Fruit fly (Drosophila melanogaster) whole organism, embryonic: ENCODE measurements around the gene CG31823.
A peak's percentile ranks its signal among the peaks of the same experiment; 100 is the strongest.

Experiments
- Abd-B ChIP-seq: fragments of 200-800 bp; sonication (Bioruptor generic); optimal IDR thresholded peaks from 2 replicates; lab custom pipeline; 2018; ENCODE audit warnings: missing biosample characterization, mild to moderate bottlenecking, missing genetic modification characterization, moderate library complexity
- Antp ChIP-seq: fragments of 200-800 bp; sonication (Bioruptor generic); optimal IDR thresholded peaks from 3 replicates; lab custom pipeline; 2016; ENCODE audit warnings: missing biosample characterization, missing genetic modification characterization
- CG11398 ChIP-seq: fragments of 200-800 bp; sonication (Bioruptor generic); optimal IDR thresholded peaks from 2 replicates; lab custom pipeline; 2016; ENCODE audit warnings: missing biosample characterization, missing genetic modification characterization
- CG12071 ChIP-seq: fragments of 200-800 bp; sonication (Bioruptor generic); optimal IDR thresholded peaks from 3 replicates; lab custom pipeline; 2018; ENCODE audit warnings: missing biosample characterization, mild to moderate bottlenecking, missing genetic modification characterization
- CG1233 ChIP-seq: fragments of 200-800 bp; sonication (Bioruptor generic); optimal IDR thresholded peaks from 4 replicates; lab custom pipeline; 2018; ENCODE audit warnings: missing biosample characterization, mild to moderate bottlenecking, missing genetic modification characterization
- CG12391 ChIP-seq: fragments of 200-800 bp; sonication (Bioruptor generic); optimal IDR thresholded peaks from 3 replicates; lab custom pipeline; 2018; ENCODE audit warnings: missing biosample characterization, mild to moderate bottlenecking, missing genetic modification characterization, moderate library complexity
- CG13296 ChIP-seq: fragments of 200-800 bp; sonication (Bioruptor generic); optimal IDR thresholded peaks from 3 replicates; lab custom pipeline; 2018; ENCODE audit warnings: missing biosample characterization, mild to moderate bottlenecking, missing genetic modification characterization
- CG1603 ChIP-seq: fragments of 200-800 bp; sonication (Bioruptor generic); optimal IDR thresholded peaks from 2 replicates; lab custom pipeline; 2019; ENCODE audit warnings: missing biosample characterization, mild to moderate bottlenecking, missing genetic modification characterization, moderate library complexity
- CG16815 ChIP-seq: fragments of 200-800 bp; sonication (Bioruptor generic); optimal IDR thresholded peaks from 3 replicates; lab custom pipeline; 2017; ENCODE audit warnings: missing biosample characterization, mild to moderate bottlenecking, missing genetic modification characterization
- CG16863 ChIP-seq: fragments of 200-800 bp; sonication (Bioruptor generic); optimal IDR thresholded peaks from 3 replicates; lab custom pipeline; 2016; ENCODE audit warnings: missing biosample characterization, missing genetic modification characterization
- CG17385 ChIP-seq: fragments of 200-800 bp; sonication (Bioruptor generic); optimal IDR thresholded peaks from 3 replicates; lab custom pipeline; 2018; ENCODE audit warnings: missing biosample characterization, mild to moderate bottlenecking, missing genetic modification characterization
- CG17912 ChIP-seq: fragments of 200-800 bp; sonication (Bioruptor generic); optimal IDR thresholded peaks from 2 replicates; lab custom pipeline; 2018; ENCODE audit warnings: missing biosample characterization, mild to moderate bottlenecking, missing genetic modification characterization
- CG18599 ChIP-seq: fragments of 200-800 bp; sonication (Bioruptor generic); optimal IDR thresholded peaks from 3 replicates; lab custom pipeline; 2017; ENCODE audit warnings: missing biosample characterization, missing genetic modification characterization, mild to moderate bottlenecking, moderate library complexity, missing genetic modification reagents
- CG30431 ChIP-seq: fragments of 200-800 bp; sonication (Bioruptor generic); optimal IDR thresholded peaks from 2 replicates; lab custom pipeline; 2017; ENCODE audit warnings: missing biosample characterization, missing genetic modification characterization
- CG33557 ChIP-seq: fragments of 200-800 bp; sonication (Bioruptor generic); optimal IDR thresholded peaks from 2 replicates; lab custom pipeline; 2019; ENCODE audit warnings: missing biosample characterization, mild to moderate bottlenecking, missing genetic modification characterization, moderate library complexity
- CG3407 ChIP-seq: fragments of 200-800 bp; sonication (Bioruptor generic); optimal IDR thresholded peaks from 2 replicates; lab custom pipeline; 2018; ENCODE audit warnings: missing biosample characterization, mild to moderate bottlenecking, missing genetic modification characterization
- CG3847 ChIP-seq: fragments of 200-800 bp; sonication (Bioruptor generic); IDR thresholded peaks from 2 replicates; pipeline ENCODE4 v1.3.6; 2022; ENCODE audit warnings: missing biosample characterization, missing genetic modification characterization
- CG4730 ChIP-seq: fragments of 200-800 bp; sonication (Bioruptor generic); IDR thresholded peaks from 2 replicates; pipeline ENCODE4 v1.3.6; 2022; ENCODE audit warnings: missing biosample characterization, missing genetic modification characterization
- CG6813 ChIP-seq: fragments of 200-800 bp; sonication (Bioruptor generic); optimal IDR thresholded peaks from 2 replicates; lab custom pipeline; 2017; ENCODE audit warnings: missing biosample characterization, missing genetic modification characterization, mild to moderate bottlenecking, moderate library complexity, missing genetic modification reagents
- CG9215 ChIP-seq: fragments of 200-800 bp; sonication (Bioruptor generic); IDR thresholded peaks from 2 replicates; pipeline ENCODE4 v1.3.6; 2022; ENCODE audit warnings: missing biosample characterization, missing genetic modification characterization
- CG9932 ChIP-seq: fragments of 200-800 bp; sonication (Bioruptor generic); IDR thresholded peaks from 2 replicates; pipeline ENCODE4 v1.3.6; 2022; ENCODE audit warnings: missing biosample characterization, missing genetic modification characterization
- CHES-1-like ChIP-seq: fragments of 200-800 bp; sonication (Bioruptor generic); optimal IDR thresholded peaks from 2 replicates; lab custom pipeline; 2016; ENCODE audit warnings: missing biosample characterization, missing genetic modification characterization
- Chrac-16 ChIP-seq: fragments of 200-800 bp; sonication (Bioruptor generic); optimal IDR thresholded peaks from 3 replicates; lab custom pipeline; 2016; ENCODE audit warnings: missing biosample characterization, missing genetic modification characterization
- Deaf1 ChIP-seq: fragments of 200-800 bp; optimal IDR thresholded peaks from 3 replicates; lab custom pipeline; 2019; ENCODE audit warnings: missing biosample characterization, mild to moderate bottlenecking, missing genetic modification characterization, moderate library complexity
- Dref ChIP-seq: fragments of 200-800 bp; sonication (Bioruptor generic); IDR thresholded peaks from 2 replicates; pipeline ENCODE4 v1.3.6; 2022; ENCODE audit warnings: missing biosample characterization, missing genetic modification characterization
- Elba2 ChIP-seq: fragments of 200-800 bp; sonication (Bioruptor generic); optimal IDR thresholded peaks from 3 replicates; lab custom pipeline; 2016; ENCODE audit warnings: missing biosample characterization, missing genetic modification characterization
- Ets65A ChIP-seq: fragments of 200-800 bp; sonication (Bioruptor generic); peaks from one replicate; lab custom pipeline; 2016; ENCODE audit warnings: missing biosample characterization, missing genetic modification characterization
- Hand ChIP-seq: fragments of 200-800 bp; sonication (Bioruptor generic); optimal IDR thresholded peaks from 2 replicates; lab custom pipeline; 2017; ENCODE audit warnings: mild to moderate bottlenecking, missing biosample characterization, missing genetic modification reagents, missing genetic modification characterization
- HmgD ChIP-seq: fragments of 200-800 bp; sonication (Bioruptor generic); optimal IDR thresholded peaks from 3 replicates; lab custom pipeline; 2016; ENCODE audit warnings: missing biosample characterization, missing genetic modification characterization
- HmgZ ChIP-seq: fragments of 200-800 bp; sonication (Bioruptor generic); optimal IDR thresholded peaks from 2 replicates; lab custom pipeline; 2018; ENCODE audit warnings: missing biosample characterization, mild to moderate bottlenecking, missing genetic modification characterization
- Hr78 ChIP-seq, 2 experiments: fragments of 200-800 bp in 1 of 2; fragments of >200 bp in 1 of 2; sonication (Bioruptor generic) in 1 of 2; optimal IDR thresholded peaks; 2 replicates each; lab custom pipeline; 2017 to 2019; ENCODE audit warnings: missing biosample characterization in 2 of 2, missing genetic modification characterization in 2 of 2, mild to moderate bottlenecking in 1 of 2, moderate library complexity in 1 of 2
- PHDP ChIP-seq: fragments of 200-800 bp; sonication (Bioruptor generic); optimal IDR thresholded peaks from 3 replicates; lab custom pipeline; 2018; ENCODE audit warnings: missing biosample characterization, mild to moderate bottlenecking, missing genetic modification characterization, moderate library complexity
- Ravus ChIP-seq: fragments of 200-800 bp; sonication (Bioruptor generic); IDR thresholded peaks from 2 replicates; pipeline ENCODE4 v1.3.6; 2022; ENCODE audit warnings: missing biosample characterization, missing genetic modification characterization
- Sox102F ChIP-seq: fragments of 200-800 bp; sonication (Bioruptor generic); optimal IDR thresholded peaks from 2 replicates; lab custom pipeline; 2018; ENCODE audit warnings: missing biosample characterization, mild to moderate bottlenecking, missing genetic modification characterization, moderate library complexity
- chinmo ChIP-seq: fragments of 200-800 bp; sonication (Bioruptor generic); IDR thresholded peaks from 4 replicates; pipeline ENCODE4 v1.3.6; 2022; ENCODE audit warnings: missing biosample characterization, missing genetic modification characterization; ENCODE audit not compliant: partially characterized antibody
- gem ChIP-seq: fragments of 200-800 bp; sonication (Bioruptor generic); optimal IDR thresholded peaks from 2 replicates; lab custom pipeline; 2019; ENCODE audit warnings: missing biosample characterization, mild to moderate bottlenecking, missing genetic modification characterization, moderate library complexity
- jing ChIP-seq: fragments of 200-800 bp; sonication (Bioruptor generic); optimal IDR thresholded peaks from 2 replicates; lab custom pipeline; 2018; ENCODE audit warnings: missing biosample characterization, mild to moderate bottlenecking, missing genetic modification characterization
- knrl ChIP-seq: fragments of 200-800 bp; sonication (Bioruptor generic); IDR thresholded peaks from 3 replicates; pipeline ENCODE4 v1.3.6; 2022; ENCODE audit warnings: missing biosample characterization, missing genetic modification characterization; ENCODE audit not compliant: partially characterized antibody
- mam ChIP-seq: fragments of 200-800 bp; sonication (Bioruptor generic); optimal IDR thresholded peaks from 3 replicates; lab custom pipeline; 2016; ENCODE audit warnings: missing biosample characterization, missing genetic modification characterization
- mirr ChIP-seq: fragments of 200-800 bp; sonication (Bioruptor generic); optimal IDR thresholded peaks from 3 replicates; lab custom pipeline; 2018; ENCODE audit warnings: missing biosample characterization, mild to moderate bottlenecking, missing genetic modification characterization
- nmo ChIP-seq: fragments of 200-800 bp; sonication (Bioruptor generic); optimal IDR thresholded peaks from 2 replicates; lab custom pipeline; 2018; ENCODE audit warnings: missing biosample characterization, mild to moderate bottlenecking, missing genetic modification characterization, moderate library complexity
- nom ChIP-seq: fragments of 200-800 bp; sonication (Bioruptor generic); optimal IDR thresholded peaks from 2 replicates; lab custom pipeline; 2017; ENCODE audit warnings: missing biosample characterization, missing genetic modification characterization, mild to moderate bottlenecking, moderate library complexity, missing genetic modification reagents
- org-1 ChIP-seq: fragments of 200-800 bp; sonication (Bioruptor generic); optimal IDR thresholded peaks from 2 replicates; lab custom pipeline; 2017; ENCODE audit warnings: missing biosample characterization, missing genetic modification characterization
- pb ChIP-seq: fragments of 200-800 bp; sonication (Bioruptor generic); optimal IDR thresholded peaks from 3 replicates; lab custom pipeline; 2016; ENCODE audit warnings: missing biosample characterization, missing genetic modification characterization
- peb ChIP-seq: fragments of 200-800 bp; sonication (Bioruptor generic); IDR thresholded peaks from 2 replicates; pipeline ENCODE4 v1.3.6; 2022; ENCODE audit warnings: missing biosample characterization, missing genetic modification characterization
- sens ChIP-seq: fragments of 200-800 bp; sonication (Bioruptor generic); peaks from one replicate; lab custom pipeline; 2016; ENCODE audit warnings: missing biosample characterization, missing genetic modification characterization
- sens-2 ChIP-seq: fragments of 200-800 bp; sonication (Bioruptor generic); IDR thresholded peaks from 2 replicates; pipeline ENCODE4 v1.3.6; 2022; ENCODE audit warnings: missing biosample characterization, missing genetic modification characterization
- shn ChIP-seq: fragments of 200-800 bp; sonication (Bioruptor generic); optimal IDR thresholded peaks from 3 replicates; lab custom pipeline; 2016; ENCODE audit warnings: missing biosample characterization, missing genetic modification characterization
- ssp ChIP-seq: fragments of 200-800 bp; sonication (Bioruptor generic); IDR thresholded peaks from 2 replicates; pipeline ENCODE4 v1.3.6; 2022; ENCODE audit warnings: missing biosample characterization, missing genetic modification characterization
- tap ChIP-seq: fragments of 200-800 bp; optimal IDR thresholded peaks from 3 replicates; lab custom pipeline; 2019; ENCODE audit warnings: missing biosample characterization, mild to moderate bottlenecking, missing genetic modification characterization, moderate library complexity
- unpg ChIP-seq: fragments of 200-800 bp; sonication (Bioruptor generic); optimal IDR thresholded peaks from 3 replicates; lab custom pipeline; 2018; ENCODE audit warnings: missing biosample characterization, mild to moderate bottlenecking, missing genetic modification characterization, moderate library complexity

CG31823 gene

dm6 chr2L:15909826-15910225 lies 9.5 kb upstream of the CG31823 start (continued):
- TF ChIP-seq CG11398 (GFP tag; lab: Kevin White, UChicago) = peak; percentile 12
- peak; percentile 64 for TF ChIP-seq HmgZ (tag; lab: Kevin White, UChicago)
- no peak for TF ChIP-seq peb (GFP tag; lab: Robert Waterston, UW)
- TF ChIP-seq shn (GFP tag; lab: Kevin White, UChicago) = no peak
- no peak for TF ChIP-seq Antp
- no peak for TF ChIP-seq CG16863 (GFP tag; lab: Kevin White, UChicago)
- no peak for TF ChIP-seq Sox102F (GFP tag; lab: Kevin White, UChicago)
- no peak for TF ChIP-seq org-1 (GFP tag; lab: Kevin White, UChicago)
- TF ChIP-seq Chrac-16 (GFP tag; lab: Kevin White, UChicago) = no peak
- no peak for TF ChIP-seq CG6813 (GFP tag; lab: Kevin White, UChicago)
- peak; percentile 58 for TF ChIP-seq pb (GFP tag; lab: Kevin White, UChicago)
- TF ChIP-seq CG1233 (GFP tag; lab: Kevin White, UChicago) = peak; percentile 44
- TF ChIP-seq CG13296 (GFP tag; lab: Kevin White, UChicago) = peak; percentile 69
- peak; percentile 91 for TF ChIP-seq mirr (GFP tag; lab: Kevin White, UChicago)
- no peak for TF ChIP-seq CG4730
- peak; percentile 54 for TF ChIP-seq CG12071
- TF ChIP-seq jing (GFP tag; lab: Kevin White, UChicago) = no peak
- no peak for TF ChIP-seq Elba2 (GFP tag; lab: Kevin White, UChicago)
- no peak for TF ChIP-seq CG33557 (GFP tag; lab: Kevin White, UChicago)
- TF ChIP-seq CG3407 = no peak
- peak; percentile 95 for TF ChIP-seq chinmo (GFP tag; lab: Robert Waterston, UW)
- TF ChIP-seq PHDP (tag; lab: Kevin White, UChicago) = no peak
- no peak for TF ChIP-seq nmo (GFP tag; lab: Kevin White, UChicago)
- peak; percentile 46 for TF ChIP-seq CG17912 (GFP tag; lab: Kevin White, UChicago)
- no peak for TF ChIP-seq Ets65A (GFP tag; lab: Kevin White, UChicago)
- TF ChIP-seq unpg (GFP tag; lab: Kevin White, UChicago) = peak; percentile 1
- no peak for TF ChIP-seq HmgD
- TF ChIP-seq CG17385 = peak; percentile 5
- TF ChIP-seq CG30431 (GFP tag; lab: Kevin White, UChicago) = no peak
- TF ChIP-seq Hr78 (GFP tag; optimal IDR thresholded peaks at IDR 0.05; lab: Kevin White, UChicago) = no peak
- no peak for TF ChIP-seq Dref (GFP tag; lab: Robert Waterston, UW)
- no peak for TF ChIP-seq sens-2 (GFP tag; lab: Robert Waterston, UW)
- TF ChIP-seq Abd-B = peak; percentile 7
- peak; percentile 4 for TF ChIP-seq CG1603 (tag; lab: Kevin White, UChicago)
- peak; percentile 1 for TF ChIP-seq CG18599 (GFP tag; lab: Kevin White, UChicago)
- peak; percentile 85 for TF ChIP-seq sens
- TF ChIP-seq Hand (GFP tag; lab: Kevin White, UChicago) = peak; percentile 29
- no peak for TF ChIP-seq Ravus (GFP tag; lab: Robert Waterston, UW)
- no peak for TF ChIP-seq knrl (GFP tag; lab: Robert Waterston, UW)
- no peak for TF ChIP-seq tap (tag; lab: Kevin White, UChicago)
- TF ChIP-seq nom (GFP tag; lab: Kevin White, UChicago) = no peak
- peak; percentile 35 for TF ChIP-seq CHES-1-like
- no peak for TF ChIP-seq CG3847 (GFP tag; lab: Robert Waterston, UW)
- no peak for TF ChIP-seq CG9215 (GFP tag; lab: Robert Waterston, UW)
- no peak for TF ChIP-seq gem (tag; lab: Kevin White, UChicago)
- peak; percentile 59 for TF ChIP-seq Deaf1
- no peak for TF ChIP-seq CG12391
- no peak for TF ChIP-seq CG16815 (GFP tag; lab: Kevin White, UChicago)
- TF ChIP-seq CG9932 = 0 out of 2 replicates have a peak, but pooled peaks have one; percentile 26
- TF ChIP-seq mam (GFP tag; lab: Kevin White, UChicago) = no peak
- TF ChIP-seq ssp (GFP tag; lab: Robert Waterston, UW) = no peak
